Worm (Caenorhabditis elegans): ENCODE measurements around the gene snu-23.

- no peak for TF ChIP-seq ama-1 (optimal IDR thresholded peaks at IDR 0.05)
- TF ChIP-seq ceh-82 (tag; optimal IDR thresholded peaks at IDR 0.05) = no peak
- no peak for TF ChIP-seq efl-1 (optimal IDR thresholded peaks at IDR 0.05)
- TF ChIP-seq efl-1 (GFP tag; optimal IDR thresholded peaks at IDR 0.05 in 1 of 2) = no peak
- TF ChIP-seq snpc-4 (tag; optimal IDR thresholded peaks at IDR 0.05) = no peak
- no peak for TF ChIP-seq egl-27 (tag; optimal IDR thresholded peaks at IDR 0.05)
- TF ChIP-seq unc-86 (tag; optimal IDR thresholded peaks at IDR 0.05) = no peak
- TF ChIP-seq ceh-90 (tag; optimal IDR thresholded peaks at IDR 0.05) = no peak
Observed at ce11 chrIII:7783354-7783753, 13.4 kb upstream of the snu-23 start, which contains the start of gene mab-5.

Data from whole organism, L1 larva.